Worm (Caenorhabditis elegans) whole organism, L4 larva: Measurements from ENCODE around the gene spig-5.

Experiments used
- arid-1 ChIP-seq: fragments of 200-800 bp; sonication (Bioruptor generic); conservative IDR thresholded peaks from 2 replicates; pipeline ENCODE4 v1.3.6; 2022; ENCODE audit warnings: missing genetic modification reagents, missing genetic modification characterization, missing compliant biosample characterization
- ceh-32 ChIP-seq: sonication (generic microtip); optimal IDR thresholded peaks from 2 replicates; lab custom pipeline; 2016; ENCODE audit warnings: mild to moderate bottlenecking, missing genetic modification characterization, missing compliant biosample characterization; ENCODE audit not compliant: poor library complexity
- ceh-44 ChIP-seq: fragments of 200-800 bp; sonication (Bioruptor generic); IDR thresholded peaks from 2 replicates; pipeline ENCODE4 v1.3.6; 2022; ENCODE audit warnings: missing genetic modification reagents, missing genetic modification characterization, missing compliant biosample characterization
- egl-27 ChIP-seq: sonication (generic microtip); optimal IDR thresholded peaks from 3 replicates; lab custom pipeline; 2017; ENCODE audit warnings: missing biosample characterization, missing genetic modification reagents, missing genetic modification characterization
- mdl-1 ChIP-seq, 2 experiments: fragments of 150-350 bp in 1 of 2; sonication (generic microtip) in 1 of 2; optimal IDR thresholded peaks; 2 replicates each; lab custom pipeline; 2014 to 2017; ENCODE audit warnings: missing biosample characterization in 2 of 2, missing genetic modification characterization in 2 of 2
- nhr-28 ChIP-seq: fragments of 150-350 bp; optimal IDR thresholded peaks from 2 replicates; lab custom pipeline; 2014; ENCODE audit warnings: missing biosample characterization, missing genetic modification characterization
- nhr-76 ChIP-seq: fragments of 150-350 bp; optimal IDR thresholded peaks from 2 replicates; lab custom pipeline; 2014; ENCODE audit warnings: missing biosample characterization, missing genetic modification characterization
- skn-1 ChIP-seq: fragments of 150-350 bp; optimal IDR thresholded peaks from 2 replicates; lab custom pipeline; 2014; ENCODE audit warnings: missing biosample characterization, missing genetic modification characterization
- snpc-4 ChIP-seq: fragments of 150-350 bp; optimal IDR thresholded peaks from 2 replicates; lab custom pipeline; 2014; ENCODE audit warnings: missing biosample characterization, missing genetic modification characterization
- spr-3 ChIP-seq: fragments of 200-800 bp; sonication (Bioruptor generic); optimal IDR thresholded peaks from 2 replicates; lab custom pipeline; 2018; ENCODE audit warnings: mild to moderate bottlenecking, missing genetic modification characterization, missing compliant biosample characterization
- unc-62 ChIP-seq, 3 experiments: fragments of 150-350 bp in 1 of 3; sonication (generic microtip); optimal IDR thresholded peaks in 2 of 3; peaks in 1 of 3; 1 replicate in 1 of 3; 2 replicates in 2 of 3; lab custom pipeline; 2014 to 2017; ENCODE audit warnings: missing biosample characterization in 3 of 3, missing genetic modification characterization in 3 of 3, missing genetic modification reagents in 3 of 3, missing genotype in 1 of 3

DNA sequence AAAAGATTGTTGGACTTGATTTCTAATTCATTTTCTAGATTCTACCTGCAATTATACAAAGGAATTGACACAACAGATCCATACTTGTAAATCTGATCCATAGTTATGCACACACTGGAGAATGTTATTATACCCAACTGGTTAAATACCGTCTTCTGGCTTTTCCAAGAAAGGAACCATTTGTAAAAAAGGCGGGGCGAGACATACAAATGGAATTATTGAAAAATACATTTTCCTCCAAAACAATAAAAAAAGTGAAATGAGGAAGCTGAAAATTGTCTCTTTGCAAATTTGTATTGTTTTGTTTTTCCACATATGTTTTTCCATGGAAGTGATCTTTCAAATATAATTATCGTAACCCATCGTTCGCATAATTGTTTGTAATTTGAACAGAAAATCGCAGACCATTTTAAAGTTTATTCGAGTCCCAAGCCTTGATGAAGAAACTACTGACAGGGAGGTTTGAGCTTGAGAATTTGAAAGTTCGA is 26.0 kb upstream of the spig-5 start, which contains the start of the genes srt-74 and F40G12.9:
- TF ChIP-seq ceh-32 (tag; lab: Kevin White, UChicago) (no peak), egl-27 (tag; lab: Kevin White, UChicago) (no peak), skn-1 (tag; lab: Kevin White, UChicago) (no peak), arid-1 (no peak), mdl-1 (tag; optimal IDR thresholded peaks at IDR 0.05; lab: Kevin White, UChicago) (no peak), unc-62 (GFP tag; optimal IDR thresholded peaks at IDR 0.05 in 1 of 2; lab: Kevin White, UChicago) (no peak), unc-62 (tag; optimal IDR thresholded peaks at IDR 0.05; lab: Kevin White, UChicago) (no peak), spr-3 (GFP tag; lab: Kevin White, UChicago) (no peak), nhr-28 (no peak), ceh-44 (no peak), nhr-76 (tag; lab: Kevin White, UChicago) (no peak), snpc-4 (no peak)
